Worm (Caenorhabditis elegans): Measurements from ENCODE around the gene K06A4.2.

K06A4.2 gene

DNA sequence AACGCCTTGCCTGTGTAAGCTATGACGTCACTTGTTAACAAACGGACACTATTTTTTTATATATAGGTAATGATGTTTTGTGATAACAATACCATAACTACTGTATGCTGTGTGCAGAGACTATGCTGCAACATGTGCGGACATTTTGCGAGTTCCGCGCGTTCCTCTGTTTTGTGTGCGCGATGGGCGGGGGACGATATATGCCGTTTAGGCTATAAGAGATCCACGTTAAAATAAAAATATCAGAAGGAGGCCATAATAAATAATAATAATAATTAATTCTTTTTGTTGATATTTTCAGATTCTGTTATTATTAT lies 44.0 kb upstream of the K06A4.2 start:
- no peak for TF ChIP-seq F52B5.7 (tag; optimal IDR thresholded peaks at IDR 0.05)
- TF ChIP-seq aptf-2 (GFP tag; conservative IDR thresholded peaks at IDR 0.05), result no peak
- TF ChIP-seq egl-18 (GFP tag; IDR thresholded peaks at IDR 0.05), result no peak
- no peak for TF ChIP-seq pha-4 (tag; optimal IDR thresholded peaks at IDR 0.05)
- no peak for TF ChIP-seq rpc-1 (optimal IDR thresholded peaks at IDR 0.05)
- TF ChIP-seq rpc-1 (tag; optimal IDR thresholded peaks at IDR 0.05), result no peak
- no peak for TF ChIP-seq tlf-1 (GFP tag; optimal IDR thresholded peaks at IDR 0.05)
- peak; percentile 57 for TF ChIP-seq tbp1 (GFP tag; optimal IDR thresholded peaks at IDR 0.05)
- no peak for TF ChIP-seq K12H6.12 (tag; optimal IDR thresholded peaks at IDR 0.05)
- no peak for TF ChIP-seq C06A6.2 (GFP tag; conservative IDR thresholded peaks at IDR 0.05)
- TF ChIP-seq let-526 (GFP tag; IDR thresholded peaks at IDR 0.05), result no peak
- no peak for TF ChIP-seq zfh-2 (GFP tag; conservative IDR thresholded peaks at IDR 0.05)
- TF ChIP-seq T07F8.4 (tag; optimal IDR thresholded peaks at IDR 0.05), result no peak
- TF ChIP-seq madf-3 (GFP tag; IDR thresholded peaks at IDR 0.05), result no peak
- TF ChIP-seq lin-26 (GFP tag; IDR thresholded peaks at IDR 0.05), result no peak
- 0 out of 2 replicates have a peak, but pooled peaks have one; percentile 3 for TF ChIP-seq madf-8 (GFP tag; conservative IDR thresholded peaks at IDR 0.05)
- TF ChIP-seq tbx-9 (tag; optimal IDR thresholded peaks at IDR 0.05; ENCODE audit: borderline replicate concordance), result no peak
- no peak for TF ChIP-seq nhr-80 (tag; optimal IDR thresholded peaks at IDR 0.05)
- no peak for TF ChIP-seq rcor-1 (GFP tag; IDR thresholded peaks at IDR 0.05)
- no peak for TF ChIP-seq bed-1 (GFP tag; IDR thresholded peaks at IDR 0.05)
- no peak for TF ChIP-seq let-607 (tag; optimal IDR thresholded peaks at IDR 0.05)
- TF ChIP-seq dpl-1 (GFP tag; optimal IDR thresholded peaks at IDR 0.05), result no peak
- no peak for TF ChIP-seq F33H1.4 (GFP tag; IDR thresholded peaks at IDR 0.05)
- peak; percentile 1 for TF ChIP-seq snpc-1.3 (tag; optimal IDR thresholded peaks at IDR 0.05; ENCODE audit: insufficient read depth)
- TF ChIP-seq B0019.2 (GFP tag; conservative IDR thresholded peaks at IDR 0.05), result no peak
- peak; percentile 36 for TF ChIP-seq him-1 (tag; optimal IDR thresholded peaks at IDR 0.05)
- no peak for TF ChIP-seq D2030.7 (GFP tag; IDR thresholded peaks at IDR 0.05)
- no peak for TF ChIP-seq mxl-1 (tag; optimal IDR thresholded peaks at IDR 0.05)
- TF ChIP-seq madf-10 (tag; optimal IDR thresholded peaks at IDR 0.05), result no peak
- TF ChIP-seq mcd-1 (GFP tag; IDR thresholded peaks at IDR 0.05), result 0 out of 2 replicates have a peak, but pooled peaks have one; percentile 48
- no peak for TF ChIP-seq F10E7.11 (tag; optimal IDR thresholded peaks at IDR 0.05)
- no peak for TF ChIP-seq ceh-40 (GFP tag; IDR thresholded peaks at IDR 0.05)
- no peak for TF ChIP-seq Y53F4B.3 (GFP tag; IDR thresholded peaks at IDR 0.05)
- TF ChIP-seq sea-2 (GFP tag; IDR thresholded peaks at IDR 0.05), result no peak
- no peak for TF ChIP-seq ceh-91 (GFP tag; IDR thresholded peaks at IDR 0.05)
- TF ChIP-seq madf-6 (GFP tag; IDR thresholded peaks at IDR 0.05), result no peak
- no peak for TF ChIP-seq athp-1 (tag; optimal IDR thresholded peaks at IDR 0.05)
- peak; percentile 22 for TF ChIP-seq ztf-18 (tag; optimal IDR thresholded peaks at IDR 0.05)
- TF ChIP-seq snpc-4 (GFP tag; optimal IDR thresholded peaks at IDR 0.05), result peak; percentile 83
- peak; percentile 42 to 91 (median 76) for TF ChIP-seq snpc-4 (tag; optimal IDR thresholded peaks at IDR 0.05)
- TF ChIP-seq lin-54 (GFP tag; optimal IDR thresholded peaks at IDR 0.05), result peak; percentile 20
- TF ChIP-seq ceh-27 (GFP tag; optimal IDR thresholded peaks at IDR 0.05), result no peak
- TF ChIP-seq F39B2.1 (GFP tag; IDR thresholded peaks at IDR 0.05), result no peak
- no peak for TF ChIP-seq Y53G8AR.9 (GFP tag; conservative IDR thresholded peaks at IDR 0.05)
- TF ChIP-seq chd-7 (tag; optimal IDR thresholded peaks at IDR 0.05), result no peak
- TF ChIP-seq nhr-179 (tag; optimal IDR thresholded peaks at IDR 0.05), result no peak
- TF ChIP-seq lag-1 (GFP tag; IDR thresholded peaks at IDR 0.05), result no peak
- no peak for TF ChIP-seq nhr-27 (tag; optimal IDR thresholded peaks at IDR 0.05)
- TF ChIP-seq ets-4 (GFP tag; optimal IDR thresholded peaks at IDR 0.05), result no peak
- no peak for TF ChIP-seq mes-4 (tag; optimal IDR thresholded peaks at IDR 0.05)
- TF ChIP-seq nfyb-1 (GFP tag; IDR thresholded peaks at IDR 0.05), result no peak

Data from whole organism, young adult.